Fruit fly (Drosophila melanogaster) whole organism, embryonic: Measurements from ENCODE around the gene Trm7-32.
"Not testable (repeated sequence)": the region's sequence is repeated elsewhere in the genome, so short reads cannot be mapped to it uniquely, and the experiment has no call there.

Source experiments
- Adf1 ChIP-seq: fragments of 200-800 bp; sonication (Bioruptor generic); IDR thresholded peaks from 2 replicates; pipeline ENCODE4 v1.3.6; 2022; ENCODE audit warnings: missing biosample characterization, missing genetic modification characterization
- Awh ChIP-seq: fragments of 200-800 bp; sonication (Bioruptor generic); IDR thresholded peaks from 2 replicates; pipeline ENCODE4, ENCODE4 v1.3.6; 2022; ENCODE audit warnings: missing biosample characterization, missing genetic modification characterization
- BEAF-32 ChIP-seq: fragments of 200-800 bp; sonication (Bioruptor generic); optimal IDR thresholded peaks from 3 replicates; lab custom pipeline; 2017; ENCODE audit warnings: missing biosample characterization, missing genetic modification characterization, mild to moderate bottlenecking, moderate library complexity, missing genetic modification reagents
- CG10274 ChIP-seq: fragments of 200-800 bp; sonication (Bioruptor generic); optimal IDR thresholded peaks from 3 replicates; lab custom pipeline; 2017; ENCODE audit warnings: missing biosample characterization, mild to moderate bottlenecking, missing genetic modification characterization
- CG12155 ChIP-seq: fragments of 200-800 bp; sonication (Bioruptor generic); optimal IDR thresholded peaks from 3 replicates; lab custom pipeline; 2016; ENCODE audit warnings: missing biosample characterization, missing genetic modification characterization
- CG12299 ChIP-seq: fragments of 200-800 bp; sonication (Bioruptor generic); optimal IDR thresholded peaks from 2 replicates; lab custom pipeline; 2018; ENCODE audit warnings: missing biosample characterization, mild to moderate bottlenecking, missing genetic modification characterization
- CG12744 ChIP-seq: fragments of 200-800 bp; sonication (Bioruptor generic); optimal IDR thresholded peaks from 2 replicates; lab custom pipeline; 2016; ENCODE audit warnings: missing biosample characterization, missing genetic modification characterization
- CG13123 ChIP-seq: fragments of 200-800 bp; sonication (Bioruptor generic); optimal IDR thresholded peaks from 2 replicates; lab custom pipeline; 2016; ENCODE audit warnings: missing biosample characterization, missing genetic modification characterization
- CG13296 ChIP-seq: fragments of 200-800 bp; sonication (Bioruptor generic); optimal IDR thresholded peaks from 3 replicates; lab custom pipeline; 2018; ENCODE audit warnings: missing biosample characterization, mild to moderate bottlenecking, missing genetic modification characterization
- CG14050 ChIP-seq: fragments of 200-800 bp; sonication (Bioruptor generic); IDR thresholded peaks from 3 replicates; pipeline ENCODE4 v1.3.6; 2022; ENCODE audit warnings: missing biosample characterization, missing genetic modification characterization
- CG2129 ChIP-seq: fragments of 200-800 bp; sonication (Bioruptor generic); IDR thresholded peaks from 2 replicates; pipeline ENCODE4 v1.3.6; 2022; ENCODE audit warnings: missing biosample characterization, missing genetic modification characterization; ENCODE audit not compliant: partially characterized antibody
- CG31441 ChIP-seq: fragments of 200-800 bp; sonication (Bioruptor generic); IDR thresholded peaks from 2 replicates; pipeline ENCODE4 v1.3.6; 2022; ENCODE audit warnings: missing biosample characterization, missing genetic modification characterization
- CG3163 ChIP-seq: fragments of 200-800 bp; sonication (Bioruptor generic); optimal IDR thresholded peaks from 3 replicates; lab custom pipeline; 2016; ENCODE audit warnings: missing biosample characterization, missing genetic modification characterization
- CG42726 ChIP-seq: fragments of 200-800 bp; sonication (Bioruptor generic); IDR thresholded peaks from 2 replicates; pipeline ENCODE4 v1.3.6; 2022; ENCODE audit warnings: missing biosample characterization, missing genetic modification characterization; ENCODE audit not compliant: partially characterized antibody
- CG6272 ChIP-seq: fragments of 200-800 bp; sonication (Bioruptor generic); IDR thresholded peaks from 2 replicates; pipeline ENCODE4 v1.3.6; 2022; ENCODE audit warnings: missing biosample characterization, missing genetic modification characterization
- CG7839 ChIP-seq: fragments of 200-800 bp; sonication (Bioruptor generic); optimal IDR thresholded peaks from 3 replicates; lab custom pipeline; 2018; ENCODE audit warnings: missing biosample characterization, mild to moderate bottlenecking, missing genetic modification characterization, moderate library complexity
- CG8478 ChIP-seq: fragments of >200 bp; optimal IDR thresholded peaks from 2 replicates; lab custom pipeline; 2018
- CG9876 ChIP-seq: fragments of 200-800 bp; sonication (Bioruptor generic); optimal IDR thresholded peaks from 2 replicates; lab custom pipeline; 2016; ENCODE audit warnings: missing biosample characterization, missing genetic modification characterization
- Camta ChIP-seq: fragments of 200-800 bp; sonication (Bioruptor generic); optimal IDR thresholded peaks from 2 replicates; lab custom pipeline; 2016; ENCODE audit warnings: missing biosample characterization, missing genetic modification characterization
- Dbx ChIP-seq: fragments of 200-800 bp; sonication (Bioruptor generic); IDR thresholded peaks from 3 replicates; pipeline ENCODE4 v1.3.6; 2022; ENCODE audit warnings: missing biosample characterization, missing genetic modification characterization
- Dip3 ChIP-seq: fragments of 200-800 bp; sonication (Bioruptor generic); optimal IDR thresholded peaks from 3 replicates; lab custom pipeline; 2016; ENCODE audit warnings: missing biosample characterization, missing genetic modification characterization
- Doc2 ChIP-seq: fragments of 200-800 bp; sonication (Bioruptor generic); IDR thresholded peaks from 2 replicates; pipeline ENCODE4 v1.3.6; 2022; ENCODE audit warnings: missing biosample characterization, missing genetic modification characterization
- Drgx ChIP-seq: fragments of 200-800 bp; sonication (Bioruptor generic); IDR thresholded peaks from 2 replicates; pipeline ENCODE4 v1.3.6; 2022; ENCODE audit warnings: missing biosample characterization, missing genetic modification characterization
- HHEX ChIP-seq: fragments of 200-800 bp; sonication (Bioruptor generic); optimal IDR thresholded peaks from 3 replicates; lab custom pipeline; 2017; ENCODE audit warnings: missing biosample characterization, mild to moderate bottlenecking, missing genetic modification characterization, missing genetic modification reagents
- Hand ChIP-seq: fragments of 200-800 bp; sonication (Bioruptor generic); optimal IDR thresholded peaks from 2 replicates; lab custom pipeline; 2017; ENCODE audit warnings: mild to moderate bottlenecking, missing biosample characterization, missing genetic modification reagents, missing genetic modification characterization
- HmgZ ChIP-seq: fragments of 200-800 bp; sonication (Bioruptor generic); optimal IDR thresholded peaks from 2 replicates; lab custom pipeline; 2018; ENCODE audit warnings: missing biosample characterization, mild to moderate bottlenecking, missing genetic modification characterization
- Mad ChIP-seq: fragments of 200-800 bp; sonication (Bioruptor generic); optimal IDR thresholded peaks from 2 replicates; lab custom pipeline; 2016; ENCODE audit warnings: missing biosample characterization, missing genetic modification characterization
- Xrp1 ChIP-seq: fragments of 200-800 bp; sonication (Bioruptor generic); IDR thresholded peaks from 2 replicates; pipeline ENCODE4 v1.3.6; 2022; ENCODE audit warnings: missing biosample characterization, missing genetic modification characterization
- ab ChIP-seq: fragments of 200-800 bp; sonication (Bioruptor generic); optimal IDR thresholded peaks from 2 replicates; lab custom pipeline; 2016; ENCODE audit warnings: missing biosample characterization, missing genetic modification characterization
- ac ChIP-seq: fragments of 200-800 bp; sonication (Bioruptor generic); optimal IDR thresholded peaks from 3 replicates; lab custom pipeline; 2017; ENCODE audit warnings: missing biosample characterization, mild to moderate bottlenecking, missing genetic modification characterization
- al ChIP-seq: fragments of 200-800 bp; sonication (Bioruptor generic); IDR thresholded peaks from 2 replicates; pipeline ENCODE4 v1.3.6; 2022; ENCODE audit warnings: missing biosample characterization, missing genetic modification characterization
- bab2 ChIP-seq: fragments of 200-800 bp; sonication (Bioruptor generic); optimal IDR thresholded peaks from 2 replicates; lab custom pipeline; 2016; ENCODE audit warnings: missing biosample characterization, missing genetic modification characterization
- bbx ChIP-seq: fragments of 200-800 bp; sonication (Bioruptor generic); IDR thresholded peaks from 2 replicates; pipeline ENCODE4 v1.3.6; 2022; ENCODE audit warnings: missing biosample characterization, missing genetic modification characterization; ENCODE audit not compliant: partially characterized antibody
- cad ChIP-seq: fragments of >200 bp; optimal IDR thresholded peaks from 2 replicates; lab custom pipeline; 2017; ENCODE audit warnings: missing biosample characterization, missing genetic modification characterization
- cato ChIP-seq: fragments of 200-800 bp; sonication (Bioruptor generic); optimal IDR thresholded peaks from 2 replicates; lab custom pipeline; 2016; ENCODE audit warnings: missing biosample characterization, missing genetic modification characterization, borderline replicate concordance
- cg ChIP-seq: fragments of 200-800 bp; sonication (Bioruptor generic); optimal IDR thresholded peaks from 3 replicates; lab custom pipeline; 2019; ENCODE audit warnings: missing biosample characterization, mild to moderate bottlenecking, missing genetic modification characterization, moderate library complexity
- chif ChIP-seq, 2 experiments: fragments of 200-800 bp; sonication (Bioruptor generic); optimal IDR thresholded peaks; 3 replicates each; lab custom pipeline; 2016; ENCODE audit warnings: missing biosample characterization in 2 of 2, missing genetic modification characterization in 2 of 2
- ci ChIP-seq: fragments of 200-800 bp; sonication (Bioruptor generic); IDR thresholded peaks from 3 replicates; pipeline ENCODE4 v1.3.6; 2022; ENCODE audit warnings: missing biosample characterization, missing genetic modification characterization
- disco-r ChIP-seq: fragments of 200-800 bp; sonication (Bioruptor generic); optimal IDR thresholded peaks from 2 replicates; lab custom pipeline; 2016; ENCODE audit warnings: missing biosample characterization, missing genetic modification characterization
- dmrt99B ChIP-seq: fragments of 200-800 bp; sonication (Bioruptor generic); optimal IDR thresholded peaks from 2 replicates; lab custom pipeline; 2018; ENCODE audit warnings: missing biosample characterization, mild to moderate bottlenecking, missing genetic modification characterization, moderate library complexity
- dysf ChIP-seq: fragments of 200-800 bp; sonication (Bioruptor generic); IDR thresholded peaks from 3 replicates; pipeline ENCODE4 v1.3.6; 2022; ENCODE audit warnings: missing biosample characterization, missing genetic modification characterization
- eyg ChIP-seq: fragments of 200-800 bp; sonication (Bioruptor generic); optimal IDR thresholded peaks from 3 replicates; lab custom pipeline; 2016; ENCODE audit warnings: missing biosample characterization, missing genetic modification characterization
- jing ChIP-seq: fragments of 200-800 bp; sonication (Bioruptor generic); optimal IDR thresholded peaks from 2 replicates; lab custom pipeline; 2018; ENCODE audit warnings: missing biosample characterization, mild to moderate bottlenecking, missing genetic modification characterization
- luna ChIP-seq: fragments of 200-800 bp; sonication (Bioruptor generic); optimal IDR thresholded peaks from 2 replicates; lab custom pipeline; 2016; ENCODE audit warnings: missing biosample characterization, missing genetic modification characterization
- ro ChIP-seq: fragments of 200-800 bp; sonication (Bioruptor generic); IDR thresholded peaks from 2 replicates; pipeline ENCODE4 v1.3.6; 2022; ENCODE audit warnings: missing biosample characterization, missing genetic modification characterization
- slou ChIP-seq: fragments of 200-800 bp; sonication (Bioruptor generic); optimal IDR thresholded peaks from 3 replicates; lab custom pipeline; 2016; ENCODE audit warnings: missing biosample characterization, missing genetic modification characterization

The Trm7-32 gene

dm6 chr3R:16991781-16992180 is 48.7 kb upstream of the Trm7-32 start, which contains the start of gene EMC2B (continued):
- peak; percentile 59 for TF ChIP-seq CG7839
- TF ChIP-seq bbx (GFP tag; lab: Robert Waterston, UW), result no peak
- TF ChIP-seq al (GFP tag; lab: Robert Waterston, UW), result no peak
- no peak for TF ChIP-seq CG6272
- no peak for TF ChIP-seq CG3163 (GFP tag; lab: Kevin White, UChicago)
- no peak for TF ChIP-seq Camta
- TF ChIP-seq Hand (GFP tag; lab: Kevin White, UChicago), result no peak
- TF ChIP-seq Dbx, result no peak
- no peak for TF ChIP-seq CG12744 (GFP tag; lab: Kevin White, UChicago)
- TF ChIP-seq slou, result no peak
- TF ChIP-seq CG10274 (GFP tag; lab: Kevin White, UChicago), result no peak
- no peak for TF ChIP-seq CG2129 (GFP tag; lab: Robert Waterston, UW)
- TF ChIP-seq Adf1 (GFP tag; lab: Robert Waterston, UW), result no peak
- TF ChIP-seq luna, result no peak
- TF ChIP-seq CG42726 (GFP tag; lab: Robert Waterston, UW), result no peak
- TF ChIP-seq disco-r, result peak; percentile 22
- no peak for TF ChIP-seq ro (GFP tag; lab: Robert Waterston, UW)
- no peak for TF ChIP-seq CG14050 (GFP tag; lab: Robert Waterston, UW)
- no peak for TF ChIP-seq HHEX
- no peak for TF ChIP-seq CG9876 (GFP tag; lab: Kevin White, UChicago)
- TF ChIP-seq CG8478 (lab: Kevin White, UChicago), result no peak
- TF ChIP-seq CG12155 (GFP tag; lab: Kevin White, UChicago), result peak; percentile 39
- TF ChIP-seq ci, result no peak
- TF ChIP-seq Xrp1, result no peak
- peak; percentile 52 for TF ChIP-seq HmgZ (tag; lab: Kevin White, UChicago)
- no peak for TF ChIP-seq cg (GFP tag; lab: Kevin White, UChicago)
- TF ChIP-seq Doc2, result no peak
- TF ChIP-seq bab2 (GFP tag; lab: Kevin White, UChicago), result peak; percentile 21
- no peak for TF ChIP-seq CG12299 (tag; lab: Kevin White, UChicago)
- TF ChIP-seq Mad (GFP tag; lab: Kevin White, UChicago), result no peak
- peak; percentile 14 for TF ChIP-seq CG13123
- peak; percentile 31 for TF ChIP-seq BEAF-32 (GFP tag; lab: Kevin White, UChicago)
- TF ChIP-seq dysf, result no peak
- no peak for TF ChIP-seq ab (GFP tag; lab: Kevin White, UChicago)
- TF ChIP-seq eyg (GFP tag; lab: Kevin White, UChicago), result peak; percentile 75
- peak; percentile 38 for TF ChIP-seq dmrt99B
- no peak for TF ChIP-seq cato (GFP tag; lab: Kevin White, UChicago)
- TF ChIP-seq Drgx (GFP tag; lab: Robert Waterston, UW), result no peak
- no peak for TF ChIP-seq CG31441
- TF ChIP-seq Dip3 (GFP tag; lab: Kevin White, UChicago), result peak; percentile 35
- TF ChIP-seq chif (GFP tag; optimal IDR thresholded peaks at IDR 0.05; lab: Kevin White, UChicago), result peak; percentile 34 to 39
- no peak for TF ChIP-seq jing (GFP tag; lab: Kevin White, UChicago)
- TF ChIP-seq ac, result no peak

dm6 chr3R:16992716-16993115 is 47.8 kb upstream of the Trm7-32 start, which contains the start of gene CG31274:
TSS of gene CG31274 (plus strand) at chr3R:16993016.
- TF ChIP-seq cad (GFP tag; lab: Kevin White, UChicago); CG13296 (GFP tag; lab: Kevin White, UChicago); Awh (GFP tag; lab: Robert Waterston, UW): not testable (repeated sequence)
